Fruit fly (Drosophila melanogaster) whole organism, wandering third instar larva: Measurements from ENCODE around the gene iav.

Experiments used
- Abd-B ChIP-seq: fragments of >200 bp; optimal IDR thresholded peaks from 2 replicates; lab custom pipeline; 2017; ENCODE audit warnings: missing biosample characterization, missing genetic modification characterization
- CG32264 ChIP-seq: fragments of 200-800 bp; sonication (Bioruptor generic); optimal IDR thresholded peaks from 2 replicates; lab custom pipeline; 2016; ENCODE audit warnings: missing biosample characterization, missing genetic modification characterization
- CG9705 ChIP-seq: fragments of 200-800 bp; sonication (Bioruptor generic); optimal IDR thresholded peaks from 2 replicates; lab custom pipeline; 2018; ENCODE audit warnings: missing biosample characterization, mild to moderate bottlenecking, missing genetic modification characterization
- CrebA ChIP-seq: fragments of 200-800 bp; sonication (Bioruptor generic); optimal IDR thresholded peaks from 2 replicates; lab custom pipeline; 2016; ENCODE audit warnings: missing biosample characterization, mild to moderate bottlenecking, missing genetic modification characterization, borderline replicate concordance
- Dfd ChIP-seq: fragments of >200 bp; optimal IDR thresholded peaks from 2 replicates; lab custom pipeline; 2017; ENCODE audit warnings: missing biosample characterization, missing genetic modification characterization
- Dif ChIP-seq: fragments of 200-275, 200-300 bp; sonication (Bioruptor generic); optimal IDR thresholded peaks from 2 replicates; lab custom pipeline; 2018; ENCODE audit warnings: missing biosample characterization, missing genetic modification characterization; ENCODE audit not compliant: partially characterized antibody
- GATAd ChIP-seq: sonication (Bioruptor generic); optimal IDR thresholded peaks from 2 replicates; lab custom pipeline; 2016; ENCODE audit warnings: missing biosample characterization, missing genetic modification characterization
- HLH106 ChIP-seq: fragments of 200-800 bp; optimal IDR thresholded peaks from 3 replicates; lab custom pipeline; 2019; ENCODE audit warnings: missing biosample characterization, mild to moderate bottlenecking, missing genetic modification characterization, moderate library complexity
- Hnf4 ChIP-seq: fragments of 200-800 bp; sonication (Bioruptor generic); optimal IDR thresholded peaks from 2 replicates; lab custom pipeline; 2016; ENCODE audit warnings: missing biosample characterization, mild to moderate bottlenecking, missing genetic modification characterization
- Hr78 ChIP-seq: fragments of >200 bp; optimal IDR thresholded peaks from 2 replicates; lab custom pipeline; 2017; ENCODE audit warnings: missing biosample characterization, missing genetic modification characterization
- Hr83 ChIP-seq: fragments of 200-300 bp; sonication (Bioruptor generic); optimal IDR thresholded peaks from 2 replicates; lab custom pipeline; 2016; ENCODE audit warnings: missing biosample characterization, mild to moderate bottlenecking, missing genetic modification characterization, moderate library complexity; ENCODE audit not compliant: poor library complexity, severe bottlenecking
- Jra ChIP-seq: sonication (Bioruptor generic); optimal IDR thresholded peaks from 2 replicates; lab custom pipeline; 2016; ENCODE audit warnings: missing biosample characterization, missing genetic modification characterization
- Mio ChIP-seq: sonication (Bioruptor generic); optimal IDR thresholded peaks from 2 replicates; lab custom pipeline; 2016; ENCODE audit warnings: missing biosample characterization, missing genetic modification characterization
- Myc ChIP-seq: fragments of >200 bp; optimal IDR thresholded peaks from 2 replicates; lab custom pipeline; 2017
- N ChIP-seq: fragments of >200 bp; optimal IDR thresholded peaks from 2 replicates; lab custom pipeline; 2018; ENCODE audit warnings: missing biosample characterization, missing external identifiers, missing genetic modification characterization
- OdsH ChIP-seq: fragments of 200-800 bp; sonication (Bioruptor generic); optimal IDR thresholded peaks from 2 replicates; lab custom pipeline; 2016; ENCODE audit warnings: missing biosample characterization, mild to moderate bottlenecking, missing genetic modification characterization
- Rel ChIP-seq, 2 experiments: fragments of 200-800 bp; sonication (Bioruptor generic) in 1 of 2; optimal IDR thresholded peaks; 2 replicates in 1 of 2; 3 replicates in 1 of 2; lab custom pipeline; 2016 to 2019; ENCODE audit warnings: mild to moderate bottlenecking in 2 of 2, missing biosample characterization in 2 of 2, missing genetic modification characterization in 2 of 2, moderate library complexity in 1 of 2
- Sp1 ChIP-seq: fragments of 200-800 bp; sonication (Bioruptor generic); optimal IDR thresholded peaks from 3 replicates; lab custom pipeline; 2019; ENCODE audit warnings: missing biosample characterization, mild to moderate bottlenecking, missing genetic modification characterization, moderate library complexity
- Vsx2 ChIP-seq: fragments of 200-300, 225-300 bp; sonication (Bioruptor generic); optimal IDR thresholded peaks from 2 replicates; lab custom pipeline; 2018; ENCODE audit warnings: missing biosample characterization, missing genetic modification characterization; ENCODE audit not compliant: partially characterized antibody
- br ChIP-seq: fragments of 200-800 bp; sonication (Bioruptor generic); optimal IDR thresholded peaks from 2 replicates; lab custom pipeline; 2016; ENCODE audit warnings: missing biosample characterization, missing genetic modification characterization
- brk ChIP-seq: fragments of 200-800 bp; sonication (Bioruptor generic); optimal IDR thresholded peaks from 2 replicates; lab custom pipeline; 2016; ENCODE audit warnings: missing biosample characterization, mild to moderate bottlenecking, missing genetic modification characterization
- dl ChIP-seq, 2 experiments: fragments of 175-275, 200-275 bp in 1 of 2; fragments of 200-275 bp in 1 of 2; sonication (Bioruptor generic); optimal IDR thresholded peaks; lab custom pipeline; 2018; ENCODE audit warnings: mild to moderate bottlenecking in 2 of 2, missing biosample characterization in 2 of 2, missing genetic modification characterization in 2 of 2, moderate library complexity in 2 of 2; ENCODE audit not compliant: partially characterized antibody in 2 of 2, insufficient read depth in 1 of 2
- dmrt93B ChIP-seq: fragments of 200-800 bp; sonication (Bioruptor generic); optimal IDR thresholded peaks from 2 replicates; lab custom pipeline; 2018; ENCODE audit warnings: missing biosample characterization, mild to moderate bottlenecking, missing genetic modification characterization
- dsf ChIP-seq: sonication (Bioruptor generic); optimal IDR thresholded peaks from 2 replicates; lab custom pipeline; 2016; ENCODE audit warnings: missing biosample characterization, missing genetic modification characterization, borderline replicate concordance
- ey ChIP-seq: fragments of 200-800 bp; sonication (Bioruptor generic); optimal IDR thresholded peaks from 2 replicates; lab custom pipeline; 2016; ENCODE audit warnings: missing biosample characterization, missing genetic modification characterization
- foxo ChIP-seq, 2 experiments: fragments of 200-800 bp; sonication (Bioruptor generic); optimal IDR thresholded peaks; 2 replicates in 1 of 2; 3 replicates in 1 of 2; lab custom pipeline; 2016 to 2017; ENCODE audit warnings: missing biosample characterization in 2 of 2, missing genetic modification characterization in 2 of 2
- fru ChIP-seq: fragments of 200-800 bp; sonication (Bioruptor generic); optimal IDR thresholded peaks from 3 replicates; lab custom pipeline; 2016; ENCODE audit warnings: missing biosample characterization, mild to moderate bottlenecking, missing genetic modification characterization
- h ChIP-seq: fragments of 200-800 bp; sonication (Bioruptor generic); optimal IDR thresholded peaks from 3 replicates; lab custom pipeline; 2016; ENCODE audit warnings: missing biosample characterization, mild to moderate bottlenecking, missing genetic modification characterization
- jim ChIP-seq: fragments of 175-275, 200-325 bp; sonication (Bioruptor generic); optimal IDR thresholded peaks from 2 replicates; lab custom pipeline; 2016; ENCODE audit warnings: missing biosample characterization, mild to moderate bottlenecking, missing genetic modification characterization
- lola ChIP-seq: fragments of >200 bp; optimal IDR thresholded peaks from 2 replicates; lab custom pipeline; 2017; ENCODE audit warnings: missing biosample characterization, missing genetic modification characterization
- pan ChIP-seq: fragments of >200 bp; optimal IDR thresholded peaks from 2 replicates; lab custom pipeline; 2017
- psq ChIP-seq: fragments of 200-800 bp; sonication (Bioruptor generic); optimal IDR thresholded peaks from 3 replicates; lab custom pipeline; 2017; ENCODE audit warnings: missing biosample characterization, mild to moderate bottlenecking, missing genetic modification characterization, moderate library complexity
- rgr ChIP-seq: fragments of 200-800 bp; sonication (Bioruptor generic); optimal IDR thresholded peaks from 3 replicates; lab custom pipeline; 2016; ENCODE audit warnings: missing biosample characterization, mild to moderate bottlenecking, missing genetic modification characterization
- sage ChIP-seq: fragments of 200-800 bp; sonication (Bioruptor generic); optimal IDR thresholded peaks from 2 replicates; lab custom pipeline; 2016; ENCODE audit warnings: missing biosample characterization, mild to moderate bottlenecking, missing genetic modification characterization
- sv ChIP-seq: fragments of 200-800 bp; sonication (Bioruptor generic); optimal IDR thresholded peaks from 3 replicates; lab custom pipeline; 2016; ENCODE audit warnings: missing biosample characterization, missing genetic modification characterization
- tai ChIP-seq: sonication (Bioruptor generic); optimal IDR thresholded peaks from 2 replicates; lab custom pipeline; 2016; ENCODE audit warnings: missing biosample characterization, missing genetic modification characterization
- usp ChIP-seq: fragments of >200 bp; optimal IDR thresholded peaks from 2 replicates; lab custom pipeline; 2017; ENCODE audit warnings: missing biosample characterization, missing genetic modification characterization
- woc ChIP-seq: sonication (Bioruptor generic); optimal IDR thresholded peaks from 2 replicates; lab custom pipeline; 2016; ENCODE audit warnings: missing biosample characterization, mild to moderate bottlenecking, missing genetic modification characterization

The iav gene

DNA sequence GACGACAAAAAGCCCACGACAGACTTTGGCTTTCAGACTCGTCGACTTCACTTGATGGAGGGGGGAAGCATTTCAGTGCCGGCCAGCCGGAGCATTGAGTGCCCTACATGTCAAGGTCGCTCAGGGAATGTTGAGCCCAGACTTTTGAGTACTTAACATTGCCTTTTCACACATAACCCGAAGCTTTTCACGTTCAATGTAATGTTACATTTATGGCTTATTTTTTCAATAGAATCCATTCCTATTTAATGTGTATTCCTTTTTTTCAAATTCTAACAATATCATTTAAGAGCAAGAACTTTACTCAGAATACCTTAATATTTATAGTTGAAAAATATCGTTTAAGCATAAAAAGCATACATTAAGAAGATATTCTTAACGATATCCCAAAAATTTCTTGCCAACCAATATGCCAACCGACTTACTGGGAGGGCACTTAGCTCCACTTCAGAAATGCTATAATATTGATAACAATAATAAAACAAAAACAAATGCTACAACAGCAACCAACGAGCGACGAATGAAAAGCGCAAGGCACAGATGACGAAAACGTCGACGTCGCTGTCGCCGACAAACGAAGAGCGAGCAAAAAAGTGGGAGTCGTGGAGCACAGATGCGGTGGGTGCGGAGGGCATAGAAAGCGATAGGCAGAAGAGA, 46.1 kb downstream of the iav start (continued):
- no peak for TF ChIP-seq jim
- TF ChIP-seq Hr83 (GFP tag; lab: Kevin White, UChicago): no peak
- peak; percentile 87 for TF ChIP-seq dmrt93B (GFP tag; lab: Kevin White, UChicago)
- peak; percentile 85 for TF ChIP-seq HLH106
- TF ChIP-seq brk (GFP tag; lab: Kevin White, UChicago): no peak
- no peak for TF ChIP-seq Abd-B (GFP tag; lab: Kevin White, UChicago)
- no peak for TF ChIP-seq Mio (GFP tag; lab: Kevin White, UChicago)

DNA sequence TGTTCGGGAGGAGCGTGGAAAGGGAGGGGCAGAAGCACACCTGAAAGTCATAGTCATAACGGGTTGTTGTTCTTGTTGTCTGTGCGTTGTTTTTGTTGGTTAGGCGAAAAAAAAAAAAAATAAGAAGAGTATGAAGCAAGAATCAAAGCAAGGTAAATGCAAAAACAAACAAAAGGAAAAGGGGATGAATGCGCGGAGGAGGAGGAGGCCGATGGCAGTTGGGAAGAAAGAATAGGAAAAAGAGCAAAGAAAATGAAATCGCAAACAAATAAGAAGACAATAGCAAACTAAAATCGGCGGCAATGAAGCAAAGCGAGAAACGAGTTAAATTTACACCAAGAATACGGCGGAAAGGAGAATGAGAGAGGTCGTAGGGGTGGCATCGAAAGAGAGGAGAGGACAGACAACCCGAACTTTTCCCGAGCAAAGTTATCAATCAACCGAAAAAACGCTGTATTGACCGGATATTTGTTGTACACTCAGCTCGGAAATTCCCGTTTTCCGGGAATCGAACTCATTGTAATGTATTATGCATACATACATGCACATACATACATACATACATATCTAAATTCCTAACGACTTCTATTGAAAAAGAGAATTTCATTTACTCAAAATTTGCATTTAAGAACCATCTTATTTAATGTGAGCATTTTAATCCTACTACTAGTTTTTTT, 46.8 kb downstream of the iav start:
- no peak for TF ChIP-seq Rel (GFP tag; optimal IDR thresholded peaks at IDR 0.05; lab: Kevin White, UChicago)
- peak; percentile 78 for TF ChIP-seq Rel (tag; optimal IDR thresholded peaks at IDR 0.05; lab: Kevin White, UChicago)
- TF ChIP-seq psq: peak; percentile 88
- peak; percentile 38 for TF ChIP-seq Dif (GFP tag; lab: Kevin White, UChicago)
- TF ChIP-seq h (GFP tag; lab: Kevin White, UChicago): no peak

DNA sequence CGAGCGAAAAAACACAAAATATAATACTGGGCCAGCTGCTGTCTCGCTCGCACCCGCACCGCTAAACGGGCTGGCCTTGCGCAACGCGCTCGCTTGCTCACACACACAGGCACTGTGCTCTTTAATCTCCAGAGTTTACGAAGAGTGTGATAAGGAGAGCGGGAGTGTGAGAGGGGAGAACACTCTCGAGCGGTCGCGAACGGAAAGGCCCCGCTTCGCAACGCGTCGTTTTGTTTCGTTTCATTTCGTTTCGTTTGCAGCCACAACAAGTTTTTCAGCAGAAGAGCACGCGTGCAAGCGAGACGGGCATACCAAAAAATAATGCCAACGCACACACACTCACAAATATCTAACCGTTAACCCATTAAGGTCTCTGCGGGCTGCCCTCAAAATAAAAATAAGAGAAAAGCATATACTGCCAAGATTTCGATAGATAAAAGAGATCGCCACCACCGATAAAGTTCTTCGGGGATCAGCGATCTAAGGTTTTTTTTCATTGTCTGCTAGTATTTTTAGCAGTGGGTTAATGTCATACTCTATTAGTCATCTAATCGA, 47.8 kb downstream of the iav start:
- no peak for TF ChIP-seq sage (GFP tag; lab: Kevin White, UChicago)
- no peak for TF ChIP-seq dsf (GFP tag; lab: Kevin White, UChicago)
- TF ChIP-seq dl (GFP tag; optimal IDR thresholded peaks at IDR 0.05; lab: Kevin White, UChicago; ENCODE audit: insufficient read depth in 1 of 2, partially characterized antibody in 2 of 2): peak; percentile 26 to 36
- TF ChIP-seq sv (GFP tag; lab: Kevin White, UChicago): no peak
- TF ChIP-seq ey: peak; percentile 64
- peak; percentile 75 for TF ChIP-seq Jra (GFP tag; lab: Kevin White, UChicago)
- TF ChIP-seq CrebA (GFP tag; lab: Kevin White, UChicago): no peak
- peak; percentile 87 for TF ChIP-seq dmrt93B (GFP tag; lab: Kevin White, UChicago)
- no peak for TF ChIP-seq lola
- TF ChIP-seq Mio (GFP tag; lab: Kevin White, UChicago): peak; percentile 36
- no peak for TF ChIP-seq Abd-B (GFP tag; lab: Kevin White, UChicago)
- peak; percentile 14 for TF ChIP-seq CG9705
- TF ChIP-seq brk (GFP tag; lab: Kevin White, UChicago): no peak
- no peak for TF ChIP-seq pan
- peak; percentile 85 for TF ChIP-seq HLH106
- no peak for TF ChIP-seq Dfd (GFP tag; lab: Kevin White, UChicago)
- TF ChIP-seq Rel (GFP tag; optimal IDR thresholded peaks at IDR 0.05; lab: Kevin White, UChicago): no peak
- peak; percentile 93 for TF ChIP-seq Rel (tag; optimal IDR thresholded peaks at IDR 0.05; lab: Kevin White, UChicago)
- peak; percentile 72 for TF ChIP-seq h (GFP tag; lab: Kevin White, UChicago)
- peak; percentile 47 for TF ChIP-seq GATAd (GFP tag; lab: Kevin White, UChicago)
- TF ChIP-seq usp: no peak
- TF ChIP-seq Vsx2 (GFP tag; lab: Kevin White, UChicago): peak; percentile 47
- TF ChIP-seq psq: peak; percentile 87
- peak; percentile 77 for TF ChIP-seq Dif (GFP tag; lab: Kevin White, UChicago)
- TF ChIP-seq tai: peak; percentile 62
- peak; percentile 77 for TF ChIP-seq fru (GFP tag; lab: Kevin White, UChicago)
- peak; percentile 63 for TF ChIP-seq rgr (GFP tag; lab: Kevin White, UChicago)
- TF ChIP-seq jim: no peak
- peak; percentile 61 to 66 for TF ChIP-seq foxo (GFP tag; optimal IDR thresholded peaks at IDR 0.05; lab: Kevin White, UChicago)
- TF ChIP-seq br (GFP tag; lab: Kevin White, UChicago): peak; percentile 80
- TF ChIP-seq Sp1 (GFP tag; lab: Kevin White, UChicago): peak; percentile 81
- TF ChIP-seq CG32264 (GFP tag; lab: Kevin White, UChicago): peak; percentile 78
- peak; percentile 54 for TF ChIP-seq Hr83 (GFP tag; lab: Kevin White, UChicago)
- peak; percentile 49 for TF ChIP-seq woc (GFP tag; lab: Kevin White, UChicago)
- TF ChIP-seq Hr78 (GFP tag; lab: Kevin White, UChicago): no peak
- no peak for TF ChIP-seq Myc
- TF ChIP-seq OdsH (GFP tag; lab: Kevin White, UChicago): peak; percentile 52
- TF ChIP-seq N (GFP tag; lab: Kevin White, UChicago): no peak
- TF ChIP-seq Hnf4 (GFP tag; lab: Kevin White, UChicago): peak; percentile 69
